Worm (Caenorhabditis elegans) whole organism, mixed stage, embryonic: ENCODE measurements around the gene daf-7.

Experiments used
- M03D4.4 ChIP-seq: sonication (generic microtip); optimal IDR thresholded peaks from 2 replicates; lab custom pipeline; 2017; ENCODE audit warnings: mild to moderate bottlenecking, missing genetic modification characterization, missing compliant biosample characterization
- bed-3 ChIP-seq: fragments of 200-800 bp; sonication (Bioruptor generic); optimal IDR thresholded peaks from 3 replicates; lab custom pipeline; 2018; ENCODE audit warnings: mild to moderate bottlenecking, missing genetic modification characterization, moderate library complexity, missing compliant biosample characterization
- blmp-1 ChIP-seq: fragments of 150-350 bp; optimal IDR thresholded peaks from 2 replicates; lab custom pipeline; 2014; ENCODE audit warnings: missing biosample characterization, missing genetic modification characterization
- ceh-39 ChIP-seq: fragments of 150-350 bp; optimal IDR thresholded peaks from 2 replicates; lab custom pipeline; 2014; ENCODE audit warnings: missing biosample characterization, missing genetic modification characterization
- ceh-43 ChIP-seq: fragments of 200-800 bp; sonication (Bioruptor generic); optimal IDR thresholded peaks from 2 replicates; lab custom pipeline; 2018; ENCODE audit warnings: mild to moderate bottlenecking, missing genetic modification characterization, moderate library complexity, missing compliant biosample characterization
- ceh-83 ChIP-seq: fragments of 200-800 bp; sonication (Bioruptor generic); optimal IDR thresholded peaks from 2 replicates; lab custom pipeline; 2018; ENCODE audit warnings: mild to moderate bottlenecking, missing genetic modification characterization, missing compliant biosample characterization
- ces-1 ChIP-seq: fragments of 150-350 bp; optimal IDR thresholded peaks from 2 replicates; lab custom pipeline; 2014; ENCODE audit warnings: missing biosample characterization, missing genetic modification reagents, missing genetic modification characterization
- cnd-1 ChIP-seq: fragments of 200-800 bp; sonication (Bioruptor generic); optimal IDR thresholded peaks from 2 replicates; lab custom pipeline; 2018; ENCODE audit warnings: mild to moderate bottlenecking, missing genetic modification characterization, missing compliant biosample characterization
- drap-1 ChIP-seq: fragments of 200-800 bp; sonication (Bioruptor generic); optimal IDR thresholded peaks from 3 replicates; lab custom pipeline; 2018; ENCODE audit warnings: mild to moderate bottlenecking, missing genetic modification characterization, missing compliant biosample characterization
- elt-1 ChIP-seq: sonication (generic microtip); optimal IDR thresholded peaks from 2 replicates; lab custom pipeline; 2017; ENCODE audit warnings: missing genetic modification characterization, mild to moderate bottlenecking, missing compliant biosample characterization, antibody characterized with exemption, moderate library complexity, borderline replicate concordance; ENCODE audit not compliant: insufficient read depth
- elt-3 ChIP-seq: fragments of 150-350 bp; optimal IDR thresholded peaks from 2 replicates; lab custom pipeline; 2014; ENCODE audit warnings: missing biosample characterization, missing genetic modification characterization
- flh-1 ChIP-seq: fragments of 200-800 bp; sonication (Bioruptor generic); optimal IDR thresholded peaks from 2 replicates; lab custom pipeline; 2018; ENCODE audit warnings: mild to moderate bottlenecking, missing genetic modification characterization, moderate library complexity, missing compliant biosample characterization
- ham-2 ChIP-seq: fragments of 200-800 bp; sonication (Bioruptor generic); optimal IDR thresholded peaks from 2 replicates; lab custom pipeline; 2018; ENCODE audit warnings: mild to moderate bottlenecking, missing genetic modification characterization, missing compliant biosample characterization
- hlh-1 ChIP-seq: fragments of 150-350 bp; optimal IDR thresholded peaks from 2 replicates; lab custom pipeline; 2014; ENCODE audit warnings: missing biosample characterization, missing genetic modification reagents, missing genetic modification characterization
- lin-13 ChIP-seq: fragments of 150-350 bp; optimal IDR thresholded peaks from 2 replicates; lab custom pipeline; 2014; ENCODE audit warnings: missing biosample characterization, missing genetic modification characterization
- lin-32 ChIP-seq: fragments of 200-800 bp; sonication (Bioruptor generic); optimal IDR thresholded peaks from 2 replicates; lab custom pipeline; 2018; ENCODE audit warnings: mild to moderate bottlenecking, missing genetic modification characterization, missing compliant biosample characterization
- lsy-2 ChIP-seq: fragments of 150-350 bp; optimal IDR thresholded peaks from 2 replicates; lab custom pipeline; 2014; ENCODE audit warnings: missing biosample characterization, missing genetic modification characterization
- mab-5 ChIP-seq: fragments of 150-350 bp; optimal IDR thresholded peaks from 2 replicates; lab custom pipeline; 2014; ENCODE audit warnings: missing biosample characterization, missing genetic modification characterization
- mep-1 ChIP-seq: fragments of 150-350 bp; optimal IDR thresholded peaks from 2 replicates; lab custom pipeline; 2017; ENCODE audit warnings: missing biosample characterization, missing genetic modification reagents, missing genetic modification characterization, inconsistent platforms
- mls-2 ChIP-seq: sonication (generic microtip); optimal IDR thresholded peaks from 2 replicates; lab custom pipeline; 2016; ENCODE audit warnings: mild to moderate bottlenecking, missing genetic modification characterization, moderate library complexity, missing compliant biosample characterization
- nhr-12 ChIP-seq: fragments of 150-350 bp; optimal IDR thresholded peaks from 2 replicates; lab custom pipeline; 2014; ENCODE audit warnings: missing biosample characterization, missing genetic modification characterization
- nhr-2 ChIP-seq: fragments of 150-350 bp; optimal IDR thresholded peaks from 2 replicates; lab custom pipeline; 2014; ENCODE audit warnings: missing biosample characterization, missing genetic modification characterization
- nhr-237 ChIP-seq: fragments of 150-350 bp; optimal IDR thresholded peaks from 2 replicates; lab custom pipeline; 2014; ENCODE audit warnings: missing biosample characterization, missing genetic modification characterization
- nhr-28 ChIP-seq: fragments of 150-350 bp; optimal IDR thresholded peaks from 2 replicates; lab custom pipeline; 2014; ENCODE audit warnings: missing biosample characterization, missing genetic modification characterization
- nhr-76 ChIP-seq: sonication (generic microtip); optimal IDR thresholded peaks from 2 replicates; lab custom pipeline; 2017; ENCODE audit warnings: missing biosample characterization, missing genetic modification characterization
- pha-4 ChIP-seq: fragments of 150-350 bp; optimal IDR thresholded peaks from 2 replicates; lab custom pipeline; 2018; ENCODE audit warnings: missing biosample characterization, missing genetic modification reagents, missing genetic modification characterization
- sem-2 ChIP-seq: fragments of 200-800 bp; sonication (Bioruptor generic); optimal IDR thresholded peaks from 2 replicates; lab custom pipeline; 2018; ENCODE audit warnings: mild to moderate bottlenecking, missing genetic modification characterization, missing compliant biosample characterization
- snpc-4 ChIP-seq: fragments of 150-350 bp; optimal IDR thresholded peaks from 2 replicates; lab custom pipeline; 2014; ENCODE audit warnings: missing biosample characterization, missing genetic modification characterization
- sptf-1 ChIP-seq: sonication (generic microtip); optimal IDR thresholded peaks from 2 replicates; lab custom pipeline; 2017; ENCODE audit warnings: mild to moderate bottlenecking, missing genetic modification characterization, moderate library complexity, missing compliant biosample characterization
- tbx-8 ChIP-seq: fragments of 200-800 bp; sonication (Bioruptor generic); optimal IDR thresholded peaks from 2 replicates; lab custom pipeline; 2018; ENCODE audit warnings: mild to moderate bottlenecking, missing genetic modification characterization, moderate library complexity, missing compliant biosample characterization
- unc-120 ChIP-seq: sonication (generic microtip); optimal IDR thresholded peaks from 2 replicates; lab custom pipeline; 2017; ENCODE audit warnings: missing genetic modification characterization, missing compliant biosample characterization; ENCODE audit not compliant: poor library complexity, severe bottlenecking
- unc-39 ChIP-seq: fragments of 150-350 bp; optimal IDR thresholded peaks from 2 replicates; lab custom pipeline; 2014; ENCODE audit warnings: missing biosample characterization, missing genetic modification characterization
- unc-62 ChIP-seq: fragments of 150-350 bp; optimal IDR thresholded peaks from 2 replicates; lab custom pipeline; 2014; ENCODE audit warnings: missing biosample characterization, missing genetic modification reagents, missing genetic modification characterization
- zip-8 ChIP-seq: fragments of 150-350 bp; optimal IDR thresholded peaks from 2 replicates; lab custom pipeline; 2014; ENCODE audit warnings: missing biosample characterization, missing genetic modification characterization
- ztf-11 ChIP-seq: fragments of 150-350 bp; optimal IDR thresholded peaks from 2 replicates; lab custom pipeline; 2014; ENCODE audit warnings: missing biosample characterization, missing genetic modification characterization

Gene daf-7

DNA sequence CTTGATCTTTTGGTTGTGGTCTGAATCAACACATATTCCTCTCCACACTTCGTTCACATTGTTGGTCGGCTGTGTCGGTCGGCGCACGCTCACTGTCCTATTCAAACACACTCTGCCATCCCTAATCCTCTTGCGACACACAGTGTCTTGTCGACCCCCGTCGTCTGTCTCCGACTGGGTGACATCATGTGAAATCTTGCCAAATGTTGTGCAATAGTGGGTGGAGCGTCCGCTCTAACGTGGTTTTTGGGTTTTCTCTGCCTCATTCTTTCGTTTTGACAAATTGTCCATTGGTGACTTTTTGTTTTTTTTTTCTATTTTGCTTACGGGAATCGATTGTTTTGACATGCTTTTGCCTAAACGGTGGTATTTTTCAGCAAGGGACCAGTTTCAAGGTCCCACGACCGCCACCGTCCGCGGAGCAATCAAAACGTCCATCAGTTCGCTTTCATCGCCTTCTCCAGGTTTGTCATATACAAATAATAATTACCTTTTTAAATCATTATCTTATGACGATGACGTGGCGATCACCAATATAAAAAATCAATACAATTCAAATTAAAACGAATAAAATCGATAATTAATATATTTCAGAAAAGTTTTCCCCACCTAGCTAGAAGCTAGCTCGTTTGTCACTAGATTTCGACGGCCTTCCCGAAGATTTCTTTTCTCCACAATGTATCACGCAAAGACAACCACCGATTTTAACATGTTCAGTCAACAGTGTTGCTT is 22.2 kb downstream of the daf-7 start:
- no peak for TF ChIP-seq snpc-4 (tag; lab: Kevin White, UChicago)
- TF ChIP-seq ceh-39 (tag; lab: Kevin White, UChicago), result peak; percentile 52
- peak; percentile 66 for TF ChIP-seq sptf-1 (tag; lab: Kevin White, UChicago)
- peak; percentile 67 for TF ChIP-seq lin-13 (tag; lab: Kevin White, UChicago)
- TF ChIP-seq elt-3 (tag; lab: Kevin White, UChicago), result peak; percentile 83
- TF ChIP-seq unc-39 (tag; lab: Kevin White, UChicago), result no peak
- peak; percentile 51 for TF ChIP-seq ceh-83 (GFP tag; lab: Kevin White, UChicago)
- no peak for TF ChIP-seq sem-2 (GFP tag; lab: Kevin White, UChicago)
- TF ChIP-seq tbx-8 (GFP tag; lab: Kevin White, UChicago), result no peak
- peak; percentile 36 for TF ChIP-seq elt-1 (tag; lab: Kevin White, UChicago)
- peak; percentile 91 for TF ChIP-seq nhr-237 (tag; lab: Kevin White, UChicago)
- peak; percentile 54 for TF ChIP-seq nhr-2
- TF ChIP-seq unc-120 (tag; lab: Kevin White, UChicago), result peak; percentile 57
- no peak for TF ChIP-seq mab-5 (tag; lab: Kevin White, UChicago)
- TF ChIP-seq mls-2 (tag; lab: Kevin White, UChicago), result peak; percentile 50
- peak; percentile 84 for TF ChIP-seq mep-1 (tag; lab: Kevin White, UChicago)
- TF ChIP-seq zip-8, result peak; percentile 36
- peak; percentile 64 for TF ChIP-seq ces-1 (GFP tag; lab: Kevin White, UChicago)
- TF ChIP-seq cnd-1 (tag; lab: Kevin White, UChicago), result peak; percentile 53
- peak; percentile 35 for TF ChIP-seq ham-2
- no peak for TF ChIP-seq blmp-1
- no peak for TF ChIP-seq nhr-12 (tag; lab: Kevin White, UChicago)
- TF ChIP-seq hlh-1, result peak; percentile 25
- TF ChIP-seq lsy-2, result peak; percentile 66
- no peak for TF ChIP-seq nhr-76 (tag; lab: Kevin White, UChicago)
- TF ChIP-seq M03D4.4 (tag; lab: Kevin White, UChicago), result peak; percentile 33
- no peak for TF ChIP-seq lin-32 (GFP tag; lab: Kevin White, UChicago)
- TF ChIP-seq pha-4, result peak; percentile 94
- TF ChIP-seq ztf-11, result peak; percentile 19
- TF ChIP-seq unc-62, result peak; percentile 93
- no peak for TF ChIP-seq ceh-43 (GFP tag; lab: Kevin White, UChicago)
- TF ChIP-seq drap-1, result peak; percentile 64

DNA sequence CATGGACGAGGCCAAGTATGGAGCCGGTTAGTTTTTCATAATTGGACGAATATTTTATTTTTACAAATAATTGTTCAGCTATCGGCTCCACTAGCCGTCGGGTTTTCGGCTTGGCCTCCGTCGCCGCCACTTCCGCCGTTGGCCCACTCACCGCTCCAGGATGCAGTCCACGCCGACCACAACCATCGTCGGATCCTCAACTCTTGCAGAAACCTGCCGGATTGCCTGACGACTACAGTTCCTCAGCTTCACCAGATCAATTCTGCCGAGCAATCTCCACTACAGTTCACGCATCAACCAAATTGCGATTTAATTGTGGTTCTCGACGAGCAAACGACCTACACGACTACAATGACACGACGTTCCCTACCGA is 22.8 kb downstream of the daf-7 start:
- TF ChIP-seq nhr-237 (tag; lab: Kevin White, UChicago) (no peak), sem-2 (GFP tag; lab: Kevin White, UChicago) (no peak), flh-1 (no peak), nhr-28 (tag; lab: Kevin White, UChicago) (no peak), unc-39 (tag; lab: Kevin White, UChicago) (no peak), tbx-8 (GFP tag; lab: Kevin White, UChicago) (no peak), elt-1 (tag; lab: Kevin White, UChicago) (no peak), lin-13 (tag; lab: Kevin White, UChicago) (no peak), snpc-4 (tag; lab: Kevin White, UChicago) (no peak), M03D4.4 (tag; lab: Kevin White, UChicago) (no peak), sptf-1 (tag; lab: Kevin White, UChicago) (no peak), ztf-11 (no peak), mls-2 (tag; lab: Kevin White, UChicago) (no peak), drap-1 (no peak), bed-3 (GFP tag; lab: Kevin White, UChicago) (no peak)

DNA sequence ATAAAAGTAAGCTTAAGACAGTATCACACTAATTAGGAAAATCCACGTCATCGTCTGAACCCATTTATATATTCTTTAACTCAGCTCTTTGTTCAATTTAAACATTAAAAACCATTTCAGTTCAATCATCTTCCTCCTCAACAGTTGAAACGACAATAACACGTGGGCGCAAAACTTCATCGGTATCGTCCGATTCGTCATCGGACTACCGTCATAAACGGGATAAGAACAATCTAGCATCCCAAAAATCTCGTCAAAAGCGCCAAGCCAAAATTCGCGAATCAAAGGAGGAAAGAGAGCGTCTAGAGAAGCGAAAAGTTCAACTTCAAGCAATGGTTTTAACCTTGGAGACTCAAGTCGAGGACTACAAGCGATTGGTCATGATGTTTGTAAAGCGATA is 23.6 kb downstream of the daf-7 start:
- TF ChIP-seq ces-1 (GFP tag; lab: Kevin White, UChicago) (no peak), drap-1 (no peak), lsy-2 (no peak), nhr-12 (tag; lab: Kevin White, UChicago) (no peak), sem-2 (GFP tag; lab: Kevin White, UChicago) (no peak), blmp-1 (no peak), sptf-1 (tag; lab: Kevin White, UChicago) (no peak), zip-8 (no peak), flh-1 (no peak), M03D4.4 (tag; lab: Kevin White, UChicago) (no peak), unc-39 (tag; lab: Kevin White, UChicago) (no peak), ceh-43 (GFP tag; lab: Kevin White, UChicago) (no peak)
